Worm (Caenorhabditis elegans): ENCODE measurements around the gene F59B1.4.

The F59B1.4 gene

ce11 chrV:3578813-3579212 is 48.0 kb downstream of the F59B1.4 start, which contains the start of gene pygl-1:
TSS of gene pygl-1 (plus strand) at chrV:3579023.
- TF ChIP-seq lin-32 (GFP tag; optimal IDR thresholded peaks at IDR 0.05): no peak
- no peak for TF ChIP-seq hlh-1 (tag; optimal IDR thresholded peaks at IDR 0.05)
- TF ChIP-seq ceh-39 (tag; optimal IDR thresholded peaks at IDR 0.05): no peak
- TF ChIP-seq lsy-2 (tag; optimal IDR thresholded peaks at IDR 0.05): peak; percentile 85
- TF ChIP-seq ces-1 (GFP tag; optimal IDR thresholded peaks at IDR 0.05): no peak
- no peak for TF ChIP-seq tbx-8 (GFP tag; optimal IDR thresholded peaks at IDR 0.05)
- TF ChIP-seq ceh-43 (GFP tag; optimal IDR thresholded peaks at IDR 0.05): no peak

- TF ChIP-seq ceh-43 (GFP tag; optimal IDR thresholded peaks at IDR 0.05) (no peak), tbx-8 (GFP tag; optimal IDR thresholded peaks at IDR 0.05) (no peak), lin-32 (GFP tag; optimal IDR thresholded peaks at IDR 0.05) (no peak), lin-13 (tag; optimal IDR thresholded peaks at IDR 0.05) (no peak), zip-8 (tag; optimal IDR thresholded peaks at IDR 0.05) (no peak), nhr-76 (tag; optimal IDR thresholded peaks at IDR 0.05) (no peak), pha-4 (tag; optimal IDR thresholded peaks at IDR 0.05) (no peak), ham-2 (GFP tag; optimal IDR thresholded peaks at IDR 0.05) (no peak), lsy-2 (tag; optimal IDR thresholded peaks at IDR 0.05) (no peak), mab-5 (tag; optimal IDR thresholded peaks at IDR 0.05) (no peak), drap-1 (GFP tag; optimal IDR thresholded peaks at IDR 0.05) (no peak), ces-1 (GFP tag; optimal IDR thresholded peaks at IDR 0.05) (no peak), flh-1 (GFP tag; optimal IDR thresholded peaks at IDR 0.05) (no peak), M03D4.4 (tag; optimal IDR thresholded peaks at IDR 0.05) (no peak), ceh-39 (tag; optimal IDR thresholded peaks at IDR 0.05) (no peak), hlh-1 (tag; optimal IDR thresholded peaks at IDR 0.05) (no peak), nhr-28 (tag; optimal IDR thresholded peaks at IDR 0.05) (no peak)
These were observed 51.1 kb downstream of the F59B1.4 start, which contains the start of gene grl-27 for ce11 chrV:3575759-3576158. TSS of gene grl-27 (minus strand) at chrV:3575859.

Measured in whole organism, mixed stage, embryonic.